Worm (Caenorhabditis elegans) whole organism, young adult: ENCODE results near the gene him-14.

Experiments used
- F57A8.1 ChIP-seq: fragments of 200-800 bp; sonication (Bioruptor generic); optimal IDR thresholded peaks from 2 replicates; lab custom pipeline; 2018; ENCODE audit warnings: mild to moderate bottlenecking, missing genetic modification characterization, moderate library complexity, missing compliant biosample characterization
- K11D2.4 ChIP-seq: fragments of 200-800 bp; sonication (Bioruptor generic); IDR thresholded peaks from 2 replicates; pipeline ENCODE4 v1.3.6; 2022; ENCODE audit warnings: missing genetic modification reagents, missing genetic modification characterization, missing compliant biosample characterization
- T26A5.8 ChIP-seq: sonication (generic microtip); optimal IDR thresholded peaks from 2 replicates; lab custom pipeline; 2016; ENCODE audit warnings: missing genetic modification characterization, missing compliant biosample characterization
- attf-5 ChIP-seq: fragments of 200-800 bp; sonication (Bioruptor generic); optimal IDR thresholded peaks from 2 replicates; lab custom pipeline; 2018; ENCODE audit warnings: mild to moderate bottlenecking, missing genetic modification characterization, missing compliant biosample characterization
- ceh-27 ChIP-seq: fragments of 200-800 bp; sonication (Bioruptor generic); optimal IDR thresholded peaks from 2 replicates; lab custom pipeline; 2018; ENCODE audit warnings: mild to moderate bottlenecking, missing genetic modification characterization, moderate library complexity, missing compliant biosample characterization
- ceh-91 ChIP-seq: fragments of 200-800 bp; sonication (Bioruptor generic); IDR thresholded peaks from 2 replicates; pipeline ENCODE4 v1.3.6; 2022; ENCODE audit warnings: missing genetic modification reagents, missing genetic modification characterization, missing compliant biosample characterization
- dox-1 ChIP-seq: fragments of 200-800 bp; sonication (Bioruptor generic); IDR thresholded peaks from 2 replicates; pipeline ENCODE4 v1.3.6; 2022; ENCODE audit warnings: missing genetic modification reagents, missing genetic modification characterization, missing compliant biosample characterization
- lir-1 ChIP-seq: fragments of 200-800 bp; sonication (Bioruptor generic); conservative IDR thresholded peaks from 2 replicates; pipeline ENCODE4 v1.3.6; 2022; ENCODE audit warnings: missing genetic modification reagents, missing genetic modification characterization, missing compliant biosample characterization
- madf-8 ChIP-seq: fragments of 200-800 bp; sonication (Bioruptor generic); conservative IDR thresholded peaks from 2 replicates; pipeline ENCODE4 v1.3.6; 2022; ENCODE audit warnings: missing genetic modification reagents, missing genetic modification characterization, missing compliant biosample characterization
- mcd-1 ChIP-seq: fragments of 200-800 bp; sonication (Bioruptor generic); IDR thresholded peaks from 2 replicates; pipeline ENCODE4 v1.3.6; 2022; ENCODE audit warnings: missing genetic modification reagents, missing genetic modification characterization, missing compliant biosample characterization
- mes-4 ChIP-seq: sonication (generic microtip); optimal IDR thresholded peaks from 2 replicates; lab custom pipeline; 2016; ENCODE audit warnings: missing genotype, missing genetic modification characterization, missing compliant biosample characterization
- snpc-3.4 ChIP-seq: sonication (generic microtip); optimal IDR thresholded peaks from 2 replicates; lab custom pipeline; 2017; ENCODE audit warnings: missing genetic modification characterization, mild to moderate bottlenecking, missing compliant biosample characterization, antibody characterized with exemption, moderate library complexity, missing genotype, missing genetic modification reagents
- somi-1 ChIP-seq: fragments of 200-800 bp; sonication (Bioruptor generic); optimal IDR thresholded peaks from 2 replicates; lab custom pipeline; 2018; ENCODE audit warnings: mild to moderate bottlenecking, missing genetic modification characterization, missing compliant biosample characterization
- ztf-3 ChIP-seq: fragments of 200-800 bp; sonication (Bioruptor generic); optimal IDR thresholded peaks from 2 replicates; lab custom pipeline; 2018; ENCODE audit warnings: mild to moderate bottlenecking, missing genetic modification characterization, missing compliant biosample characterization

Gene him-14

ce11 chrII:7022370-7023001, 47.3 kb downstream of the him-14 start, which contains the start of the genes lst-6 and lst-5 (continued):
- TF ChIP-seq lir-1 (GFP tag; lab: Robert Waterston, UW) = no peak
- TF ChIP-seq ceh-27 (GFP tag; lab: Kevin White, UChicago) = no peak
- no peak for TF ChIP-seq snpc-3.4 (tag; lab: Kevin White, UChicago)
- TF ChIP-seq K11D2.4 = no peak
- 0 out of 2 replicates have a peak, but pooled peaks have one; percentile 33 for TF ChIP-seq dox-1 (GFP tag; lab: Robert Waterston, UW)
- TF ChIP-seq T26A5.8 (tag; lab: Kevin White, UChicago) = no peak
- TF ChIP-seq attf-5 (GFP tag; lab: Kevin White, UChicago) = peak; percentile 56
- peak; percentile 76 for TF ChIP-seq mcd-1 (GFP tag; lab: Robert Waterston, UW)
- no peak for TF ChIP-seq somi-1 (GFP tag; lab: Kevin White, UChicago)
- no peak for TF ChIP-seq ztf-3 (GFP tag; lab: Kevin White, UChicago)
- TF ChIP-seq F57A8.1 (GFP tag; lab: Kevin White, UChicago) = no peak
- TF ChIP-seq ceh-91 = no peak
- TF ChIP-seq mes-4 (tag; lab: Kevin White, UChicago) = no peak
- TF ChIP-seq madf-8 (GFP tag; lab: Robert Waterston, UW) = no peak
